Worm (Caenorhabditis elegans) whole organism, L4/young adult: ENCODE measurements around the gene sri-1.
"Not testable (repeated sequence)": the region's sequence is repeated elsewhere in the genome, so short reads cannot be mapped to it uniquely, and the experiment has no call there.

Experiments
- W03F9.2 ChIP-seq: fragments of 150-350 bp; optimal IDR thresholded peaks from 2 replicates; lab custom pipeline; 2014; ENCODE audit warnings: missing biosample characterization, missing genetic modification characterization
- dao-5 ChIP-seq: sonication (generic microtip); optimal IDR thresholded peaks from 2 replicates; lab custom pipeline; 2016; ENCODE audit warnings: missing genotype, missing genetic modification characterization, moderate library complexity, missing compliant biosample characterization
- him-1 ChIP-seq: sonication (generic microtip); optimal IDR thresholded peaks from 2 replicates; lab custom pipeline; 2016; ENCODE audit warnings: missing genotype, missing genetic modification reagents, missing genetic modification characterization, missing compliant biosample characterization

Gene sri-1

DNA sequence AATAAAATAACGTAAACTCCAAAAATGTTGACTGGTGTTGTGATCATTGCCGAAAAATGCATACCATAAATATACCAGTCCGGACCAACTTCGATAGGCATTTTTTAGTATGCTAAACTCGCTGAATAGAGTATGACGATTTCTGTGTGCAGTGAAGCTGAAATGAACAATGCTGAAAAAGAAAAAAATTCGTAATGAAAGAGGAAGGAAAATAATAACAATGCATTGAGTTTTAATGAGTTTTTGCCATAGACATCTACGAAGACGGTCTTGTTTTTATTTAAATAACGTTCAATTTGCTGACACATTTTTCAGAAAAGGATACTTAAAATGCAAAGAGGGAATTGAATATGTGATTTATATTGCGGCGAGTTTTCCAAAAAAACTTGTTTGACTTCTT, at the start of gene sri-1:
sri-1 (minus strand) TSS at position 101 of the 400 bp plus-strand sequence.
- TF ChIP-seq him-1 (tag; lab: Kevin White, UChicago), result no peak
- no peak for TF ChIP-seq dao-5 (tag; lab: Kevin White, UChicago)
- TF ChIP-seq W03F9.2, result no peak

DNA sequence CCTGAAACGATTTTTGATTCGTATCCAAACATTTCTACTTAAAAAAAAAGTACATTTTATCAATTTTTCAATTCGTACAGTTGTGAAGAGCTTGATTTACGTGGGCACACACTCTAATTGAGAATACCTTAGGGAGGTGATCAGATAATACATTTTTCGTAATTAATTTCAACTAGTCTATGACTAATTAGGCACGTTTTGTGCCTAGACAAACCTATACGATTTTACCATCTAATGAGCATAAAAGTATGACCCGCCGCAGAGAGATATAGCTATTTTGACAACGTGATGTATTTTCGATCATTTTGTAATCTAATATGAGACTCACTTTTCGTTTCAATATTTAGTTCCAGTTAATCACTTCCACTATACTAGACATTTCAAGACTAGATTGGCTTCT, 49.5 kb upstream of the sri-1 start:
- TF ChIP-seq him-1 (tag; lab: Kevin White, UChicago) (no peak), dao-5 (tag; lab: Kevin White, UChicago) (no peak), W03F9.2 (no peak)

DNA sequence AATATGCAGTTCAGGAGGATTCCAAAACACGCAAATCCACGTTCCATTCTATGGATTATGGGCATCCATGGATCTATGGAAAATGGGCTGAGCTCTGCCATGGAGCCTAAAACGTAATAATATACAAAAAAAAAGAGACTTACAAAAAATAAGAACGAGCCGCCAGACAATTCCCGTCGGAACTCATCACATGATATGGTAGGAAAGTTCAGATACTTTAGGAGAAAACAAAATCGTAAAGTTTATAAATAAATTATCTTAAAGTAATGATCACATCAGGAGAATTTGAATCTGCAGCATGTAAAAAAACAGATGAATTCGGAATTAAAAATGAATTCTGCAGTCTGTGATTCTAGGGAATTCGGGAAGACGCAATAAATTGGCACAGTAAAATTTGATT, 48.2 kb upstream of the sri-1 start, which contains the start of gene str-232:
str-232 (minus strand) TSS at position 101 of the 400 bp plus-strand sequence.
- TF ChIP-seq dao-5 (tag; lab: Kevin White, UChicago) (no peak), him-1 (tag; lab: Kevin White, UChicago) (no peak), W03F9.2 (no peak)

DNA sequence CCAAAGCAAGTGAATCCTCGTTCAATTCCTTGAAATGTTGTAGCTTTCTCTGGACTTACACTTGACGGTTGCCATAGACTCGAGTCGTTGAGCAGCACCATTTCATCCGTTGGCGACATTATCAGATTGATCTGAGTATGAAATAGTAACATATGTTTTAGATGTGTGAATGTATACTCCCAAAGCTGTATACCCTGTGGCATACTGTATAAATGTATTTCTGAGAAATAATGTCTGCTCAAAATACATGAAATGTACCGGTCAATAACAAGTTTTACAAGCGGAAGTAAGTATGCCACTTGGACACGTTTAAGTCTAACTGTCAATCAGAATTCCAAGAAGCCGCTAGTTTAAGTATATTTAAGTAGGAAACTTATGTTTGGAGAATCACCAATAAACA, 42.1 kb upstream of the sri-1 start, which contains the start of gene str-233:
str-233 (minus strand) TSS at position 101 of the 400 bp plus-strand sequence.
- TF ChIP-seq him-1 (tag; lab: Kevin White, UChicago), result no peak
- TF ChIP-seq W03F9.2, result no peak

- TF ChIP-seq W03F9.2 (no peak), him-1 (tag; lab: Kevin White, UChicago) (no peak), dao-5 (tag; lab: Kevin White, UChicago) (no peak)
Measured at ce11 chrV:16007505-16007904, 40.1 kb upstream of the sri-1 start, which contains the start of gene str-231. TSS of gene str-231 (minus strand) at chrV:16007605.

ce11 chrV:16002288-16002687, 34.8 kb upstream of the sri-1 start, which contains the start of gene nhr-63:
TSS of gene nhr-63 (plus strand) at chrV:16002588.
- TF ChIP-seq him-1 (tag; lab: Kevin White, UChicago) (no peak), dao-5 (tag; lab: Kevin White, UChicago) (no peak), W03F9.2 (no peak)

- no peak for TF ChIP-seq dao-5 (tag; lab: Kevin White, UChicago)
- no peak for TF ChIP-seq him-1 (tag; lab: Kevin White, UChicago)
- TF ChIP-seq W03F9.2, result no peak
Measured at ce11 chrV:16000433-16000832, 33.0 kb upstream of the sri-1 start, which contains the start of gene nhr-50. TSS of gene nhr-50 (minus strand) at chrV:16000631.

DNA sequence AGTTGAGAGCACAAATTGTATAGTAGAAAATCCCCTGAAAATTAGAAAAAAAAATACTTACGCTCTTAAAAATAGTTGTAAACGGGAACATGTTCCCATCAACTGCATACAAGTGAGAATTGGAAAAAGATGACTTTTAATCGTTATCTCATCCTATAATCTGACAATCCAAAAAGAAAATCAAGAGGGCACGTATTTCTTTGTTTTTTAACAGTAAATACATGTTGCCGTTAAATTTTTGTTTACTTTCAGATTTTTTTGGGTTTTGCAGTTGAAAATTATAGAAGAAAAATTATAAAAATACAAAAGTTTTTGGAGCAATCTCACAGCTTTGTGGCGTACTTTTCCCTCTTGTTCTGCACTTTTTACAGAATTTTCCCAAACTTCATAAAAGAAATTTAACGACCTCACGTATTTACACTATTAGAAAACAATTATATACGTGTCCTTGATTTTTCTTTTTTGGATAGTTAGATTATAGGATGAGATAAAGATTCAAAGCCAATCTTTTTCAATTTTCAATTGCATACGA, 29.3 kb upstream of the sri-1 start, which contains the start of the genes C06C6.9 and C06C6.8:
C06C6.9 (minus strand) TSS at position 101 of the 532 bp plus-strand sequence.
C06C6.8 (plus strand) TSS at position 482 of the 532 bp plus-strand sequence.
- TF ChIP-seq him-1 (tag; lab: Kevin White, UChicago) (no peak), W03F9.2 (no peak), dao-5 (tag; lab: Kevin White, UChicago) (no peak)

ce11 chrV:15991850-15992249, 24.4 kb upstream of the sri-1 start, which contains the start of gene C06C6.7:
TSS of gene C06C6.7 (plus strand) at chrV:15992150.
- not testable (repeated sequence) for TF ChIP-seq W03F9.2; him-1 (tag; lab: Kevin White, UChicago); dao-5 (tag; lab: Kevin White, UChicago)

- TF ChIP-seq him-1 (tag; lab: Kevin White, UChicago) (no peak), dao-5 (tag; lab: Kevin White, UChicago) (no peak), W03F9.2 (no peak)
Measured at ce11 chrV:15988074-15988473, 20.6 kb upstream of the sri-1 start, which contains the start of gene F36G9.15. TSS of gene F36G9.15 (minus strand) at chrV:15988174.

DNA sequence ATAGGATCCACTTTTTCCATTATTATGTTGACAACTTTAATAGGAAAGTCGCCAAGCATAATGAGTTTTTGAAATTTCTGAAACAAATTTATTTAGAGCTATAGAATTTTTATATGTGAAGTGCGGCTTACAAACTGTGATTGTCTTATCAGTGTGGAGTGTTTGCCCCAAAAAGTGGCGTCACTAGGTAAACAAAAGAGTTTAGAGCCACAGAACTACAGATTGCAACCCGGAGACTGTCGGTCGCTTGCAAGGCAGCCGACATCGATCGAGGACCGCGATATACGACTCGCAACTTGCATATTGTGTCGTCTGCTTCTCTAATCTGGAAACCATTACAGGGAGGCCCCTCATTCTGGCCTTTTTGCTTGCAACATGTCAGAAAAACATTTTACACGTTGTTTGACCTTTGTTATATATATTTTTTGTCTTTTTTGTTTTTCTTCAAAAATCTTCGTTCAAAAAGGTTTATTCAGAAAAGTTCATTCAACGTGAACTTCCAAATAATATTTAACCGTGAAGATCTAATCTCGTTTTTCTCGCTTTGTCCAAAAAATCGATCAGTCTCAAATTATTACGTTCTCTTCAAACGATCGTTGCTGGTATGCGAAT, 15.4 kb upstream of the sri-1 start, which contains the start of the genes fbxa-99 and F36G9.13:
fbxa-99 (minus strand) TSS at position 122 of the 612 bp plus-strand sequence.
F36G9.13 (plus strand) TSS at position 562 of the 612 bp plus-strand sequence.
- TF ChIP-seq him-1 (tag; lab: Kevin White, UChicago), result no peak
- no peak for TF ChIP-seq dao-5 (tag; lab: Kevin White, UChicago)
- TF ChIP-seq W03F9.2, result no peak

- no peak for TF ChIP-seq him-1 (tag; lab: Kevin White, UChicago)
- TF ChIP-seq dao-5 (tag; lab: Kevin White, UChicago), result no peak
Measured at ce11 chrV:15978232-15978764, 10.9 kb upstream of the sri-1 start, which contains the start of gene oac-20. TSS of gene oac-20 (plus strand) at chrV:15978714.

DNA sequence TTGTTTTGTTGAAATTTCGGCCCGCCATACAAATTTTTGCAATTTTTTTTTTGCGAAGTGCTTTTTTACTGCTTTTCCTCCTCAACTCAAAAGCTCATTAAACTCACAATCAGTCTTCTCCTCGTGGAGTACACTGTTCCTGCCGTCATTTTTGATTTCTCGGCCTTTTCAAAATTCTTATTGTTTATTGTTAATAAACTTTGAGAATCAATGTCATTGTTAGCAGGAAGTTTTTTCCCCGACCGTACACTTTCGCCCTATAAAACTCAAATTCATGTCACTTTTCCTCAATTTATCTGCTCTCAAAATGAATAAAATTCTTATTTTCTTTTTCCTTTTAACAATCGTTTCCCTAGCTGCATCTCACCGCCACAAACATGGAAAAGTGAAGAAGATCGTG, 8.4 kb upstream of the sri-1 start, which contains the start of gene clec-232:
clec-232 (plus strand) TSS at position 301 of the 400 bp plus-strand sequence.
- no peak for TF ChIP-seq him-1 (tag; lab: Kevin White, UChicago)
- no peak for TF ChIP-seq W03F9.2
- TF ChIP-seq dao-5 (tag; lab: Kevin White, UChicago), result no peak
